Worm (Caenorhabditis elegans) whole organism, L4/young adult: Measurements from ENCODE around the gene trr-1.

Experiments used
- W03F9.2 ChIP-seq: fragments of 150-350 bp; optimal IDR thresholded peaks from 2 replicates; lab custom pipeline; 2014; ENCODE audit warnings: missing biosample characterization, missing genetic modification characterization
- dao-5 ChIP-seq: sonication (generic microtip); optimal IDR thresholded peaks from 2 replicates; lab custom pipeline; 2016; ENCODE audit warnings: missing genotype, missing genetic modification characterization, moderate library complexity, missing compliant biosample characterization
- him-1 ChIP-seq: sonication (generic microtip); optimal IDR thresholded peaks from 2 replicates; lab custom pipeline; 2016; ENCODE audit warnings: missing genotype, missing genetic modification reagents, missing genetic modification characterization, missing compliant biosample characterization

ce11 chrII:11694432-11694831 lies 18.7 kb upstream of the trr-1 start:
- no peak for TF ChIP-seq him-1 (tag; lab: Kevin White, UChicago)
- no peak for TF ChIP-seq dao-5 (tag; lab: Kevin White, UChicago)
- TF ChIP-seq W03F9.2 (tag; lab: Kevin White, UChicago): no peak
